Worm (Caenorhabditis elegans): ENCODE results near the gene txt-14.

Gene txt-14

DNA sequence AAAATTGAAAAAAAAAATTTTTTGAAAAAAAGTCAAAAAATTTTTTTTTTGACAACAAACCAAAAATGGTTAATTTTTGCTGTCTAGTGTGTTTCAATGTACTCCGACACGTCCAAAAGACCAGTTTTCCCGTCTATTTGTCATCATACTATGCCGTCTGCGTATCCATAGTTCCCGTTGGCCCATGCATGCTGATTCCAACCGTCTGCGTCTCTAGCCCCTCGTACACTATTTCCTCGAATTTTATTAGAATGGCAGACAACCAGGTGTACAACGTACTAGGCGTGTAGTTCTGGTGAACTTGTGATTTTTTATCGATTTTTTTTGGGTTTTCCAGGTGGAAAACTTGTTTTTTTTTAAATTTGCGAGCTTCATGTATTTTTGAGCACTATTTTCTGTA, 32.0 kb downstream of the txt-14 start (continued):
- TF ChIP-seq egl-27 (tag; optimal IDR thresholded peaks at IDR 0.05) (no peak), pax-3 (tag; optimal IDR thresholded peaks at IDR 0.05) (no peak), ztf-4 (tag; optimal IDR thresholded peaks at IDR 0.05) (no peak), hpl-2 (GFP tag; optimal IDR thresholded peaks at IDR 0.05) (no peak), nhr-19 (GFP tag; conservative IDR thresholded peaks at IDR 0.05) (peak; percentile 78), isw-1 (GFP tag; IDR thresholded peaks at IDR 0.05) (no peak), lin-14 (GFP tag; optimal IDR thresholded peaks at IDR 0.05) (peak; percentile 79), sox-4 (tag; optimal IDR thresholded peaks at IDR 0.05) (no peak), ceh-82 (tag; optimal IDR thresholded peaks at IDR 0.05) (peak in 2 of 3 experiments; percentile 4 to 45), nhr-237 (tag; optimal IDR thresholded peaks at IDR 0.05) (peak; percentile 33), pqm-1 (tag; optimal IDR thresholded peaks at IDR 0.05) (no peak), C34B4.2 (tag; optimal IDR thresholded peaks at IDR 0.05) (no peak), elt-2 (tag; optimal IDR thresholded peaks at IDR 0.05) (peak; percentile 12), dpl-1 (GFP tag; optimal IDR thresholded peaks at IDR 0.05) (peak in 2 of 3 experiments; percentile 15 to 18), dsc-1 (tag; optimal IDR thresholded peaks at IDR 0.05) (no peak), unc-98 (GFP tag; IDR thresholded peaks at IDR 0.05) (no peak), lsy-2 (tag; optimal IDR thresholded peaks at IDR 0.05) (peak; percentile 28 to 58), zip-4 (GFP tag; optimal IDR thresholded peaks at IDR 0.05) (no peak), lin-39 (tag; optimal IDR thresholded peaks at IDR 0.05) (no peak), ceh-90 (tag; optimal IDR thresholded peaks at IDR 0.05) (no peak), Y116A8C.19 (tag; optimal IDR thresholded peaks at IDR 0.05; ENCODE audit: borderline replicate concordance) (no peak), blmp-1 (tag; optimal IDR thresholded peaks at IDR 0.05) (peak; percentile 51), fkh-4 (tag; optimal IDR thresholded peaks at IDR 0.05; ENCODE audit: borderline replicate concordance) (no peak), nhr-85 (tag) (peak; percentile 89), lir-3 (tag; optimal IDR thresholded peaks at IDR 0.05; ENCODE audit: poor library complexity) (no peak), ama-1 (optimal IDR thresholded peaks at IDR 0.05) (no peak), ztf-11 (tag; optimal IDR thresholded peaks at IDR 0.05) (no peak), xbp-1 (tag; optimal IDR thresholded peaks at IDR 0.05) (peak; percentile 19), mdl-1 (tag; optimal IDR thresholded peaks at IDR 0.05) (peak in 1 of 2 experiments; percentile 82), grh-1 (GFP tag; IDR thresholded peaks at IDR 0.05) (peak; percentile 87), irx-1 (tag; optimal IDR thresholded peaks at IDR 0.05) (no peak), tlp-1 (tag; optimal IDR thresholded peaks at IDR 0.05) (no peak), ceh-8 (GFP tag; optimal IDR thresholded peaks at IDR 0.05) (no peak), C16A3.4 (tag; optimal IDR thresholded peaks at IDR 0.05) (peak; percentile 20), nhr-76 (tag; optimal IDR thresholded peaks at IDR 0.05) (no peak), elt-3 (tag; optimal IDR thresholded peaks at IDR 0.05) (peak in 1 of 6 experiments; percentile 45), ceh-88 (GFP tag; IDR thresholded peaks at IDR 0.05) (no peak), unc-130 (tag; optimal IDR thresholded peaks at IDR 0.05) (peak; percentile 53), nhr-11 (tag; optimal IDR thresholded peaks at IDR 0.05) (no peak), fos-1 (tag; optimal IDR thresholded peaks at IDR 0.05) (peak; percentile 23)

DNA sequence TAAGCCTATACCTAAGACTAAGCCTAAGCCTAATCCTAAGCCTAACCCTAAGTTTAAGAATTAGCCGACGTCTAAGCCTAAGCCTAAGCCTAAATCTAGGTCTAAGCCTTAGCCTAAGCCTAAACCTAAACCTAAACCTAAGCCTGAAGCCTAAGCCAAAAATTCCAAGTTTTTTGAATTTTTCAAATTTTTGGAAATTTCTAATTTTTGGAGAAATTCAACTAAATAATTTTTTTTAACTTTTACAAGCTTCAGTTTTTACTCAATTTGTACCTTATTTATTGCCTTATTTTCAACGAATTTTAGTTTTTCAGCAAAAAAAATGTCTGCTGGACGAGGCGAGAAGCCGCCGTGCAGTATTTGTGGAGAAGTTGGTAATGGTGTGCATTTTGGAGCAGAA, 33.8 kb downstream of the txt-14 start, which contains the start of gene nhr-70:
Gene nhr-70 (plus strand): TSS at position 301 of the 400 bp plus-strand sequence.
- TF ChIP-seq lsy-2 (tag; optimal IDR thresholded peaks at IDR 0.05) (no peak), fkh-4 (tag; optimal IDR thresholded peaks at IDR 0.05; ENCODE audit: borderline replicate concordance) (no peak), ceh-88 (GFP tag; IDR thresholded peaks at IDR 0.05) (no peak), zip-4 (GFP tag; optimal IDR thresholded peaks at IDR 0.05) (no peak), unc-86 (tag; optimal IDR thresholded peaks at IDR 0.05) (no peak), snu-23 (GFP tag; optimal IDR thresholded peaks at IDR 0.05) (no peak), zag-1 (tag; optimal IDR thresholded peaks at IDR 0.05) (no peak), elt-3 (tag; optimal IDR thresholded peaks at IDR 0.05) (no peak)
